Worm (Caenorhabditis elegans) whole organism, L1 larva: Measurements from ENCODE around the gene mac-1.

ENCODE experiments used
- aha-1 ChIP-seq: fragments of 150-350 bp; optimal IDR thresholded peaks from 2 replicates; lab custom pipeline; 2014; ENCODE audit warnings: missing biosample characterization, missing genetic modification characterization
- ceh-63 ChIP-seq: fragments of 200-800 bp; sonication (Bioruptor generic); optimal IDR thresholded peaks from 2 replicates; lab custom pipeline; 2018; ENCODE audit warnings: mild to moderate bottlenecking, missing genetic modification characterization, missing compliant biosample characterization
- ceh-82 ChIP-seq, 3 experiments: fragments of 150-350 bp in 1 of 3; sonication (generic microtip) in 2 of 3; optimal IDR thresholded peaks; 2 replicates each; lab custom pipeline; 2014 to 2017; ENCODE audit warnings: missing biosample characterization in 3 of 3, missing genetic modification characterization in 3 of 3
- ces-1 ChIP-seq: fragments of 150-350 bp; optimal IDR thresholded peaks from 2 replicates; lab custom pipeline; 2014; ENCODE audit warnings: missing biosample characterization, missing genetic modification reagents, missing genetic modification characterization
- fos-1 ChIP-seq: fragments of 150-350 bp; optimal IDR thresholded peaks from 2 replicates; lab custom pipeline; 2014; ENCODE audit warnings: missing biosample characterization, missing genetic modification characterization
- hlh-4 ChIP-seq: sonication (generic microtip); optimal IDR thresholded peaks from 2 replicates; lab custom pipeline; 2016; ENCODE audit warnings: mild to moderate bottlenecking, missing genetic modification characterization, missing compliant biosample characterization
- jun-1 ChIP-seq: fragments of 150-350 bp; optimal IDR thresholded peaks from 2 replicates; lab custom pipeline; 2014; ENCODE audit warnings: missing biosample characterization, missing genetic modification reagents, missing genetic modification characterization
- lin-35 ChIP-seq, 2 experiments: fragments of 150-350 bp; optimal IDR thresholded peaks; 2 replicates each; lab custom pipeline; 2014; ENCODE audit warnings: missing biosample characterization in 2 of 2, missing genetic modification characterization in 2 of 2, missing genetic modification reagents in 2 of 2
- nhr-12 ChIP-seq: sonication (generic microtip); optimal IDR thresholded peaks from 2 replicates; lab custom pipeline; 2017; ENCODE audit warnings: missing biosample characterization, missing genetic modification characterization
- snpc-4 ChIP-seq: fragments of 150-350 bp; optimal IDR thresholded peaks from 2 replicates; lab custom pipeline; 2014; ENCODE audit warnings: missing biosample characterization, missing genetic modification characterization
- snu-23 ChIP-seq: sonication (generic microtip); optimal IDR thresholded peaks from 2 replicates; lab custom pipeline; 2016; ENCODE audit warnings: missing genetic modification characterization, missing compliant biosample characterization
- unc-62 ChIP-seq: fragments of 150-350 bp; optimal IDR thresholded peaks from 2 replicates; lab custom pipeline; 2014; ENCODE audit warnings: missing biosample characterization, missing genetic modification reagents, missing genetic modification characterization
- xbp-1 ChIP-seq: sonication (generic microtip); optimal IDR thresholded peaks from 2 replicates; lab custom pipeline; 2016; ENCODE audit warnings: missing genetic modification characterization, missing compliant biosample characterization
- ztf-11 ChIP-seq, 2 experiments: sonication (generic microtip); optimal IDR thresholded peaks; 2 replicates each; lab custom pipeline; 2016 to 2017; ENCODE audit warnings: missing genetic modification characterization in 2 of 2, missing biosample characterization in 1 of 2, missing compliant biosample characterization in 1 of 2

- TF ChIP-seq fos-1 (tag; lab: Kevin White, UChicago) (no peak), hlh-4 (tag; lab: Kevin White, UChicago) (no peak), lin-35 (GFP tag; optimal IDR thresholded peaks at IDR 0.05; lab: Kevin White, UChicago) (no peak), ceh-82 (tag; optimal IDR thresholded peaks at IDR 0.05; lab: Kevin White, UChicago) (no peak), aha-1 (no peak), unc-62 (GFP tag; lab: Kevin White, UChicago) (no peak), ztf-11 (tag; optimal IDR thresholded peaks at IDR 0.05; lab: Kevin White, UChicago) (no peak), ces-1 (GFP tag; lab: Kevin White, UChicago) (no peak), jun-1 (tag; lab: Kevin White, UChicago) (no peak), snpc-4 (tag; lab: Kevin White, UChicago) (no peak), xbp-1 (no peak), nhr-12 (tag; lab: Kevin White, UChicago) (no peak), snu-23 (GFP tag; lab: Kevin White, UChicago) (no peak), ceh-63 (GFP tag; lab: Kevin White, UChicago) (no peak)
Observed at ce11 chrII:13341320-13341719, 20.6 kb upstream of the mac-1 start.
